Worm (Caenorhabditis elegans) whole organism, mixed stage, embryonic: ENCODE data around the gene ife-2.

Source experiments
- ceh-39 ChIP-seq: fragments of 150-350 bp; optimal IDR thresholded peaks from 2 replicates; lab custom pipeline; 2014; ENCODE audit warnings: missing biosample characterization, missing genetic modification characterization
- drap-1 ChIP-seq: fragments of 200-800 bp; sonication (Bioruptor generic); optimal IDR thresholded peaks from 3 replicates; lab custom pipeline; 2018; ENCODE audit warnings: mild to moderate bottlenecking, missing genetic modification characterization, missing compliant biosample characterization
- ham-2 ChIP-seq: fragments of 200-800 bp; sonication (Bioruptor generic); optimal IDR thresholded peaks from 2 replicates; lab custom pipeline; 2018; ENCODE audit warnings: mild to moderate bottlenecking, missing genetic modification characterization, missing compliant biosample characterization
- lin-13 ChIP-seq: fragments of 150-350 bp; optimal IDR thresholded peaks from 2 replicates; lab custom pipeline; 2014; ENCODE audit warnings: missing biosample characterization, missing genetic modification characterization
- mep-1 ChIP-seq: fragments of 150-350 bp; optimal IDR thresholded peaks from 2 replicates; lab custom pipeline; 2017; ENCODE audit warnings: missing biosample characterization, missing genetic modification reagents, missing genetic modification characterization, inconsistent platforms
- ztf-11 ChIP-seq: fragments of 150-350 bp; optimal IDR thresholded peaks from 2 replicates; lab custom pipeline; 2014; ENCODE audit warnings: missing biosample characterization, missing genetic modification characterization

- no peak for TF ChIP-seq lin-13
- no peak for TF ChIP-seq drap-1 (GFP tag; lab: Kevin White, UChicago)
- TF ChIP-seq ceh-39 (tag; lab: Kevin White, UChicago) = no peak
- no peak for TF ChIP-seq ztf-11 (tag; lab: Kevin White, UChicago)
- no peak for TF ChIP-seq mep-1 (tag; lab: Kevin White, UChicago)
- no peak for TF ChIP-seq ham-2 (GFP tag; lab: Kevin White, UChicago)
These were observed 48.1 kb downstream of the ife-2 start for ce11 chrX:334452-334851.
